Worm (Caenorhabditis elegans): ENCODE measurements around the gene trm-1.

DNA sequence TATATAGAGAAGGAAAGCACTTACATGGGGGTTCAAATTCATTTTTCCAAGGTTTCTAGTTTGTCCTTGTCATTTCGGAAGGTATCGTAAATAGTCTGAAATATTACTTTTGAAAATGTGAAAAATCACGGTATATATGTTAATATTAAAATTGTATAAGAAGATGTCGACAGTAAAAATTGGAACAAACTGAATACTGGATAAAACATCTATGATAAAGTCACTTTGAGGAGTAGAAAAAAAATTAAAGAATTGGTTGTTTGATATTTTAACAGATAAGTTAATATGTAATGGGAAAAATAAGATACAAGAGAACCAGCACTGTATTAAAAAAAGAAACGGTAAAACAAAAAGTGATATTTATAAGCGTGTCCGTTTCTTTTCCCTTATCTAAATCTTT, 41.0 kb upstream of the trm-1 start, which contains the start of gene nep-21:
- no peak for TF ChIP-seq ztf-29 (GFP tag; IDR thresholded peaks at IDR 0.05)
- TF ChIP-seq ztf-23 (GFP tag; IDR thresholded peaks at IDR 0.05) = no peak
- no peak for TF ChIP-seq med-1 (GFP tag; optimal IDR thresholded peaks at IDR 0.05; ENCODE audit: insufficient read depth)
- no peak for TF ChIP-seq cog-1 (tag; optimal IDR thresholded peaks at IDR 0.05)
